Fruit fly (Drosophila melanogaster) whole organism: Measurements from ENCODE around the gene CG33510.

Experiments used
- Dll ChIP-seq: fragments of >200 bp; optimal IDR thresholded peaks from 2 replicates; lab custom pipeline; 2017
- EcR ChIP-seq, 2 experiments: fragments of >200 bp; optimal IDR thresholded peaks; 2 replicates each; lab custom pipeline; 2017; ENCODE audit warnings: missing biosample characterization in 2 of 2, missing genetic modification characterization in 2 of 2, missing genetic modification reagents in 2 of 2
- pan ChIP-seq: fragments of >200 bp; optimal IDR thresholded peaks from 2 replicates; lab custom pipeline; 2017
- psq ChIP-seq: fragments of >200 bp; optimal IDR thresholded peaks from 2 replicates; lab custom pipeline; 2017
- usp ChIP-seq: fragments of >200 bp; optimal IDR thresholded peaks from 2 replicates; lab custom pipeline; 2017; ENCODE audit warnings: missing biosample characterization, missing genetic modification characterization, mixed read lengths

DNA sequence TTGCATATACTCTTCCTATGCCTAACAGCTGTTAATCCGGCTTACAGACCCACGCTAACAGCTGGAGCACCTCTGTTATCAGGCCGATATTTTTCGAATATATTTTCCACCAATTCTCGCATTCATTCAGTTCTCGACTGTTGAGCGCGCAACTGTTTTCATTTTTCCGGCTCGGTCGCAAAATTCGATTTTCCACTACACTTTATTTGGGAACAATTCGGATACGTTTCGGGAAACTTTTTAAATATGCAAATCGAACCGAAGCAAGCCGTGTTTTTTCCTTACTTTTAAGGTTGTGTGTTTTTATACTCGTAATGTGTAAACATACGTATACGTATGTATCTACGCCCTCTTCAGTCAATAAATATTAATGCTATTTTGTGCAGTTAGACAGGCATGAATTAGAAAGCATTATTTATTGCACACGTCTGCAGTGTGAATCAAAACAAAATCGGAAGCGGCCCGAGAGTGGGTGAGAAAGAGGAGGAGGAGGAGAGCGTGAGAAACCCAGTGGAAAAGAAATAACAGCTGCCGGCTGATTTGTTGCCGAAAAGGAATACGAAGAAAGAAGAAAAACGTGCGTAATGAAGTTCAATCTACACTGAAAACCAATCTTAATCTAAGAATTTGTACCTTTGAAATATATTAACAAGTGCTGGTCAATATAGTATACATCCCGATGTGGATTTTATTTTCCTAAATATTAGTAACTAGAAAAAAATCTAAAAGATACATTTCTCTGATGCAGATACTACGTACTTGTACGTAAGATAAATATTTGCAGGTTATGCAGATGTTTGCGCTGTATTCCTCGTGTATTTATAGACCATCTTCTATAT is 23.7 kb upstream of the CG33510 start:
- TF ChIP-seq Dll, result no peak
- TF ChIP-seq EcR (GFP tag; optimal IDR thresholded peaks at IDR 0.05; lab: Kevin White, UChicago), result no peak
- TF ChIP-seq usp (GFP tag; lab: Kevin White, UChicago), result no peak
- TF ChIP-seq psq (lab: Kevin White, UChicago), result no peak
- no peak for TF ChIP-seq pan (lab: Kevin White, UChicago)
